Worm (Caenorhabditis elegans) whole organism, mixed stage, embryonic: Measurements from ENCODE around the gene dsl-4.

Experiments
- bed-3 ChIP-seq: fragments of 200-800 bp; sonication (Bioruptor generic); optimal IDR thresholded peaks from 3 replicates; lab custom pipeline; 2018; ENCODE audit warnings: mild to moderate bottlenecking, missing genetic modification characterization, moderate library complexity, missing compliant biosample characterization
- blmp-1 ChIP-seq: fragments of 150-350 bp; optimal IDR thresholded peaks from 2 replicates; lab custom pipeline; 2014; ENCODE audit warnings: missing biosample characterization, missing genetic modification characterization
- ces-1 ChIP-seq: fragments of 150-350 bp; optimal IDR thresholded peaks from 2 replicates; lab custom pipeline; 2014; ENCODE audit warnings: missing biosample characterization, missing genetic modification reagents, missing genetic modification characterization
- elt-1 ChIP-seq: sonication (generic microtip); optimal IDR thresholded peaks from 2 replicates; lab custom pipeline; 2017; ENCODE audit warnings: missing genetic modification characterization, mild to moderate bottlenecking, missing compliant biosample characterization, antibody characterized with exemption, moderate library complexity, borderline replicate concordance; ENCODE audit not compliant: insufficient read depth
- lin-13 ChIP-seq: fragments of 150-350 bp; optimal IDR thresholded peaks from 2 replicates; lab custom pipeline; 2014; ENCODE audit warnings: missing biosample characterization, missing genetic modification characterization
- lsy-2 ChIP-seq: fragments of 150-350 bp; optimal IDR thresholded peaks from 2 replicates; lab custom pipeline; 2014; ENCODE audit warnings: missing biosample characterization, missing genetic modification characterization
- mls-2 ChIP-seq: sonication (generic microtip); optimal IDR thresholded peaks from 2 replicates; lab custom pipeline; 2016; ENCODE audit warnings: mild to moderate bottlenecking, missing genetic modification characterization, moderate library complexity, missing compliant biosample characterization
- nhr-237 ChIP-seq: fragments of 150-350 bp; optimal IDR thresholded peaks from 2 replicates; lab custom pipeline; 2014; ENCODE audit warnings: missing biosample characterization, missing genetic modification characterization
- nhr-28 ChIP-seq: fragments of 150-350 bp; optimal IDR thresholded peaks from 2 replicates; lab custom pipeline; 2014; ENCODE audit warnings: missing biosample characterization, missing genetic modification characterization
- pha-4 ChIP-seq: fragments of 150-350 bp; optimal IDR thresholded peaks from 2 replicates; lab custom pipeline; 2018; ENCODE audit warnings: missing biosample characterization, missing genetic modification reagents, missing genetic modification characterization
- unc-39 ChIP-seq: fragments of 150-350 bp; optimal IDR thresholded peaks from 2 replicates; lab custom pipeline; 2014; ENCODE audit warnings: missing biosample characterization, missing genetic modification characterization
- ztf-11 ChIP-seq: fragments of 150-350 bp; optimal IDR thresholded peaks from 2 replicates; lab custom pipeline; 2014; ENCODE audit warnings: missing biosample characterization, missing genetic modification characterization

ce11 chrX:14127291-14127922 lies 37.2 kb downstream of the dsl-4 start, which contains the start of gene F28H6.4:
- no peak for TF ChIP-seq ztf-11 (tag; lab: Kevin White, UChicago)
- no peak for TF ChIP-seq lsy-2 (tag; lab: Kevin White, UChicago)
- TF ChIP-seq nhr-237 (tag; lab: Kevin White, UChicago): no peak
- TF ChIP-seq unc-39 (tag; lab: Kevin White, UChicago): no peak
- TF ChIP-seq pha-4 (tag; lab: Kevin White, UChicago): no peak
- TF ChIP-seq lin-13 (tag; lab: Kevin White, UChicago): no peak
- TF ChIP-seq nhr-28: no peak
- TF ChIP-seq blmp-1 (tag; lab: Kevin White, UChicago): no peak
- no peak for TF ChIP-seq elt-1 (tag; lab: Kevin White, UChicago)
- TF ChIP-seq bed-3 (GFP tag; lab: Kevin White, UChicago): no peak
- TF ChIP-seq ces-1 (GFP tag; lab: Kevin White, UChicago): no peak
- TF ChIP-seq mls-2 (tag; lab: Kevin White, UChicago): no peak
